Worm (Caenorhabditis elegans) whole organism, L3 larva: ENCODE data around the gene aqp-4.

Experiments
- ama-1 ChIP-seq: fragments of 150-350 bp; optimal IDR thresholded peaks from 2 replicates; lab custom pipeline; 2018
- ceh-16 ChIP-seq: sonication (generic microtip); optimal IDR thresholded peaks from 2 replicates; lab custom pipeline; 2017; ENCODE audit warnings: missing biosample characterization, missing genetic modification characterization
- egl-27 ChIP-seq: sonication (generic microtip); optimal IDR thresholded peaks from 4 replicates; lab custom pipeline; 2017; ENCODE audit warnings: missing biosample characterization, missing genetic modification reagents, missing genetic modification characterization
- egl-5 ChIP-seq: fragments of 150-350 bp; optimal IDR thresholded peaks from 2 replicates; lab custom pipeline; 2017; ENCODE audit warnings: missing biosample characterization, missing genetic modification reagents, missing genetic modification characterization, inconsistent platforms
- elt-2 ChIP-seq: sonication (generic microtip); optimal IDR thresholded peaks from 2 replicates; lab custom pipeline; 2016; ENCODE audit warnings: missing genetic modification reagents, mild to moderate bottlenecking, missing genetic modification characterization, missing compliant biosample characterization
- elt-3 ChIP-seq, 3 experiments: fragments of 150-350 bp in 1 of 3; sonication (generic microtip) in 2 of 3; optimal IDR thresholded peaks; 2 replicates in 2 of 3; 4 replicates in 1 of 3; lab custom pipeline; 2014 to 2017; ENCODE audit warnings: missing biosample characterization in 3 of 3, missing genetic modification characterization in 3 of 3
- eor-1 ChIP-seq, 2 experiments: fragments of 150-350 bp; optimal IDR thresholded peaks; 2 replicates each; lab custom pipeline; 2014 to 2018; ENCODE audit warnings: missing biosample characterization in 2 of 2, missing genetic modification characterization in 2 of 2
- fkh-10 ChIP-seq: sonication (generic microtip); optimal IDR thresholded peaks from 2 replicates; lab custom pipeline; 2017; ENCODE audit warnings: missing biosample characterization, missing genetic modification reagents, missing genetic modification characterization
- fkh-2 ChIP-seq: fragments of 150-350 bp; optimal IDR thresholded peaks from 2 replicates; lab custom pipeline; 2014; ENCODE audit warnings: missing biosample characterization, missing genetic modification reagents, missing genetic modification characterization
- hmg-11 ChIP-seq: sonication (generic microtip); optimal IDR thresholded peaks from 2 replicates; lab custom pipeline; 2016; ENCODE audit warnings: missing genetic modification characterization, missing compliant biosample characterization
- lin-15B ChIP-seq: fragments of 150-350 bp; optimal IDR thresholded peaks from 2 replicates; lab custom pipeline; 2014; ENCODE audit warnings: missing biosample characterization, missing genetic modification characterization
- lin-39 ChIP-seq: fragments of 150-350 bp; optimal IDR thresholded peaks from 2 replicates; lab custom pipeline; 2018; ENCODE audit warnings: missing biosample characterization, missing genetic modification reagents, missing genetic modification characterization
- lsy-12 ChIP-seq: sonication (generic microtip); optimal IDR thresholded peaks from 2 replicates; lab custom pipeline; 2016; ENCODE audit warnings: mild to moderate bottlenecking, missing genetic modification characterization, missing compliant biosample characterization
- mml-1 ChIP-seq: fragments of 150-350 bp; sonication (generic microtip); optimal IDR thresholded peaks from 3 replicates; lab custom pipeline; 2014; ENCODE audit warnings: missing biosample characterization, missing genetic modification characterization
- nhr-11 ChIP-seq: fragments of 150-350 bp; optimal IDR thresholded peaks from 2 replicates; lab custom pipeline; 2014; ENCODE audit warnings: missing biosample characterization, missing genetic modification characterization
- nhr-12 ChIP-seq: fragments of 150-350 bp; optimal IDR thresholded peaks from 2 replicates; lab custom pipeline; 2014; ENCODE audit warnings: missing biosample characterization, missing genetic modification characterization
- nhr-23 ChIP-seq: fragments of 150-350 bp; optimal IDR thresholded peaks from 2 replicates; lab custom pipeline; 2014; ENCODE audit warnings: missing biosample characterization, missing genetic modification reagents, missing genetic modification characterization
- nhr-237 ChIP-seq: fragments of 150-350 bp; optimal IDR thresholded peaks from 2 replicates; lab custom pipeline; 2014; ENCODE audit warnings: missing biosample characterization, missing genetic modification characterization
- nhr-25 ChIP-seq: sonication (generic microtip); optimal IDR thresholded peaks from 2 replicates; lab custom pipeline; 2017; ENCODE audit warnings: missing biosample characterization, missing genetic modification characterization
- nhr-28 ChIP-seq: fragments of 150-350 bp; optimal IDR thresholded peaks from 2 replicates; lab custom pipeline; 2014; ENCODE audit warnings: missing biosample characterization, missing genetic modification characterization
- nhr-43 ChIP-seq: sonication (generic microtip); optimal IDR thresholded peaks from 2 replicates; lab custom pipeline; 2016; ENCODE audit warnings: mild to moderate bottlenecking, missing genetic modification characterization, missing compliant biosample characterization; ENCODE audit not compliant: poor library complexity, severe bottlenecking
- nhr-76 ChIP-seq: fragments of 150-350 bp; sonication (generic microtip); optimal IDR thresholded peaks from 5 replicates; lab custom pipeline; 2014; ENCODE audit warnings: missing biosample characterization, missing genetic modification characterization
- nhr-77 ChIP-seq: fragments of 150-350 bp; optimal IDR thresholded peaks from 2 replicates; lab custom pipeline; 2014; ENCODE audit warnings: missing biosample characterization, missing genetic modification characterization
- pha-4 ChIP-seq: fragments of 150-350 bp; optimal IDR thresholded peaks from 2 replicates; lab custom pipeline; 2014; ENCODE audit warnings: missing biosample characterization, missing genetic modification reagents, missing genetic modification characterization
- pqm-1 ChIP-seq: fragments of 150-350 bp; optimal IDR thresholded peaks from 2 replicates; lab custom pipeline; 2017; ENCODE audit warnings: missing biosample characterization, missing genetic modification characterization, inconsistent platforms
- sea-2 ChIP-seq: fragments of 150-350 bp; sonication (generic microtip); optimal IDR thresholded peaks from 4 replicates; lab custom pipeline; 2014; ENCODE audit warnings: missing biosample characterization, missing genetic modification reagents, missing genetic modification characterization
- skn-1 ChIP-seq: fragments of 150-350 bp; optimal IDR thresholded peaks from 2 replicates; lab custom pipeline; 2014; ENCODE audit warnings: missing biosample characterization, missing genetic modification characterization
- snpc-4 ChIP-seq: fragments of 150-350 bp; optimal IDR thresholded peaks from 2 replicates; lab custom pipeline; 2014; ENCODE audit warnings: missing biosample characterization, missing genetic modification characterization
- unc-39 ChIP-seq: sonication (generic microtip); optimal IDR thresholded peaks from 4 replicates; lab custom pipeline; 2017; ENCODE audit warnings: missing biosample characterization, missing genetic modification characterization
- unc-62 ChIP-seq: fragments of 150-350 bp; sonication (generic microtip); optimal IDR thresholded peaks from 4 replicates; lab custom pipeline; 2014; ENCODE audit warnings: missing biosample characterization, missing genetic modification reagents, missing genetic modification characterization
- zag-1 ChIP-seq: fragments of 150-350 bp; optimal IDR thresholded peaks from 2 replicates; lab custom pipeline; 2014; ENCODE audit warnings: missing biosample characterization, missing genetic modification characterization
- ztf-4 ChIP-seq: fragments of 150-350 bp; optimal IDR thresholded peaks from 2 replicates; lab custom pipeline; 2014; ENCODE audit warnings: missing biosample characterization, missing genetic modification characterization

Gene aqp-4

ce11 chrV:9779418-9779817 is 42.1 kb downstream of the aqp-4 start, which contains the start of gene F46B6.4:
Gene F46B6.4, minus strand, starts transcription at chrV:9779518.
- no peak for TF ChIP-seq unc-39 (tag; lab: Kevin White, UChicago)
- TF ChIP-seq lin-15B (tag; lab: Kevin White, UChicago): no peak
- no peak for TF ChIP-seq pqm-1 (tag; lab: Kevin White, UChicago)
- no peak for TF ChIP-seq nhr-43 (tag; lab: Kevin White, UChicago)
- TF ChIP-seq lsy-12 (tag; lab: Kevin White, UChicago): no peak
- no peak for TF ChIP-seq lin-39 (tag; lab: Kevin White, UChicago)
- no peak for TF ChIP-seq snpc-4
- TF ChIP-seq nhr-77 (tag; lab: Kevin White, UChicago): no peak
- TF ChIP-seq unc-62 (GFP tag; lab: Kevin White, UChicago): no peak
- TF ChIP-seq elt-3 (tag; optimal IDR thresholded peaks at IDR 0.05; lab: Kevin White, UChicago): no peak
- no peak for TF ChIP-seq nhr-76 (tag; lab: Kevin White, UChicago)
- no peak for TF ChIP-seq nhr-23
- TF ChIP-seq nhr-237 (tag; lab: Kevin White, UChicago): no peak
- TF ChIP-seq nhr-25: no peak
- TF ChIP-seq nhr-28: no peak
- TF ChIP-seq nhr-11: no peak
- TF ChIP-seq fkh-2 (tag; lab: Kevin White, UChicago): no peak
- TF ChIP-seq zag-1: no peak
- TF ChIP-seq ceh-16 (tag; lab: Kevin White, UChicago): no peak
- TF ChIP-seq sea-2 (GFP tag; lab: Kevin White, UChicago): no peak

ce11 chrV:9782045-9782444 is 44.7 kb downstream of the aqp-4 start:
- TF ChIP-seq elt-3 (tag; optimal IDR thresholded peaks at IDR 0.05; lab: Kevin White, UChicago) (no peak), mml-1 (tag; lab: Kevin White, UChicago) (no peak), nhr-28 (no peak), nhr-12 (no peak)
- TF ChIP-seq, all 47 proteins: peak for 0

- no peak for TF ChIP-seq skn-1 (tag; lab: Kevin White, UChicago)
- no peak for TF ChIP-seq hmg-11 (tag; lab: Kevin White, UChicago)
- TF ChIP-seq egl-27: no peak
- no peak for TF ChIP-seq eor-1 (tag; optimal IDR thresholded peaks at IDR 0.05; lab: Kevin White, UChicago)
- no peak for TF ChIP-seq mml-1 (tag; lab: Kevin White, UChicago)
- no peak for TF ChIP-seq egl-5 (tag; lab: Kevin White, UChicago)
- no peak for TF ChIP-seq nhr-23
- no peak for TF ChIP-seq nhr-77 (tag; lab: Kevin White, UChicago)
- no peak for TF ChIP-seq lsy-12 (tag; lab: Kevin White, UChicago)
- no peak for TF ChIP-seq zag-1
- TF ChIP-seq fkh-10 (GFP tag; lab: Kevin White, UChicago): no peak
Observed at ce11 chrV:9782969-9783368, 45.6 kb downstream of the aqp-4 start, which contains the start of gene F46B6.5. Gene F46B6.5, minus strand, starts transcription at chrV:9783069.

- no peak for TF ChIP-seq snpc-4
- no peak for TF ChIP-seq pqm-1 (tag; lab: Kevin White, UChicago)
- no peak for TF ChIP-seq pha-4
- TF ChIP-seq, all 47 proteins: peak for 0
Observed at ce11 chrV:9784215-9784614, 46.9 kb downstream of the aqp-4 start.

- TF ChIP-seq unc-39 (tag; lab: Kevin White, UChicago) (no peak), pha-4 (no peak), egl-27 (no peak), nhr-43 (tag; lab: Kevin White, UChicago) (peak; percentile 49), ztf-4 (tag; lab: Kevin White, UChicago) (no peak), fkh-10 (GFP tag; lab: Kevin White, UChicago) (no peak), ama-1 (lab: Kevin White, UChicago) (peak; percentile 80), nhr-28 (no peak), zag-1 (no peak), elt-2 (tag; lab: Kevin White, UChicago) (peak; percentile 21)
Observed at ce11 chrV:9786721-9787131, 49.4 kb downstream of the aqp-4 start, which contains the start of gene F46B6.6. Gene F46B6.6, minus strand, starts transcription at chrV:9786868.
